Fruit fly (Drosophila melanogaster) whole organism, embryonic: ENCODE data around the gene uif.

Experiments
- Antp ChIP-seq: fragments of 200-800 bp; sonication (Bioruptor generic); optimal IDR thresholded peaks from 3 replicates; lab custom pipeline; 2016; ENCODE audit warnings: missing biosample characterization, missing genetic modification characterization
- Atf3 ChIP-seq: fragments of 200-800 bp; sonication (Bioruptor generic); optimal IDR thresholded peaks from 3 replicates; lab custom pipeline; 2016; ENCODE audit warnings: missing biosample characterization, missing genetic modification characterization
- CG10209 ChIP-seq: fragments of 200-800 bp; sonication (Bioruptor generic); optimal IDR thresholded peaks from 3 replicates; lab custom pipeline; 2017; ENCODE audit warnings: missing biosample characterization, mild to moderate bottlenecking, missing genetic modification characterization, missing genetic modification reagents
- CG10462 ChIP-seq: fragments of 200-800 bp; sonication (Bioruptor generic); optimal IDR thresholded peaks from 2 replicates; lab custom pipeline; 2016; ENCODE audit warnings: missing biosample characterization, missing genetic modification characterization
- CG11085 ChIP-seq: fragments of 200-800 bp; sonication (Bioruptor generic); IDR thresholded peaks from 2 replicates; pipeline ENCODE4 v1.3.6; 2022; ENCODE audit warnings: missing biosample characterization, missing genetic modification characterization
- CG11696 ChIP-seq: fragments of 200-800 bp; sonication (Bioruptor generic); IDR thresholded peaks from 2 replicates; pipeline ENCODE4 v1.3.6; 2022; ENCODE audit warnings: missing biosample characterization, missing genetic modification characterization
- CG11723 ChIP-seq: fragments of 200-800 bp; sonication (Bioruptor generic); optimal IDR thresholded peaks from 2 replicates; lab custom pipeline; 2017; ENCODE audit warnings: missing biosample characterization, mild to moderate bottlenecking, missing genetic modification characterization
- CG1233 ChIP-seq: fragments of 200-800 bp; sonication (Bioruptor generic); optimal IDR thresholded peaks from 4 replicates; lab custom pipeline; 2018; ENCODE audit warnings: missing biosample characterization, mild to moderate bottlenecking, missing genetic modification characterization
- CG13624 ChIP-seq: fragments of 200-800 bp; sonication (Bioruptor generic); optimal IDR thresholded peaks from 2 replicates; lab custom pipeline; 2016; ENCODE audit warnings: missing biosample characterization, missing genetic modification characterization
- CG13775 ChIP-seq: fragments of 200-800 bp; sonication (Bioruptor generic); optimal IDR thresholded peaks from 3 replicates; lab custom pipeline; 2017; ENCODE audit warnings: missing biosample characterization, mild to moderate bottlenecking, missing genetic modification characterization
- CG14014 ChIP-seq: fragments of 200-800 bp; sonication (Bioruptor generic); IDR thresholded peaks from 2 replicates; pipeline ENCODE4 v1.3.6; 2022; ENCODE audit warnings: missing biosample characterization, missing genetic modification characterization
- CG15479 ChIP-seq: fragments of 200-800 bp; sonication (Bioruptor generic); optimal IDR thresholded peaks from 3 replicates; lab custom pipeline; 2019; ENCODE audit warnings: missing biosample characterization, mild to moderate bottlenecking, missing genetic modification characterization, moderate library complexity
- CG17912 ChIP-seq: fragments of 200-800 bp; sonication (Bioruptor generic); optimal IDR thresholded peaks from 2 replicates; lab custom pipeline; 2018; ENCODE audit warnings: missing biosample characterization, mild to moderate bottlenecking, missing genetic modification characterization
- CG18476 ChIP-seq: fragments of 200-800 bp; sonication (Bioruptor generic); optimal IDR thresholded peaks from 2 replicates; lab custom pipeline; 2016; ENCODE audit warnings: missing biosample characterization, mild to moderate bottlenecking, missing genetic modification characterization
- CG2120 ChIP-seq: fragments of 200-800 bp; sonication (Bioruptor generic); optimal IDR thresholded peaks from 3 replicates; lab custom pipeline; 2016; ENCODE audit warnings: missing biosample characterization, missing genetic modification characterization
- CG2129 ChIP-seq: fragments of 200-800 bp; sonication (Bioruptor generic); IDR thresholded peaks from 2 replicates; pipeline ENCODE4 v1.3.6; 2022; ENCODE audit warnings: missing biosample characterization, missing genetic modification characterization; ENCODE audit not compliant: partially characterized antibody
- CG2199 ChIP-seq: fragments of 200-800 bp; sonication (Bioruptor generic); IDR thresholded peaks from 3 replicates; pipeline ENCODE4 v1.3.6; 2022; ENCODE audit warnings: missing biosample characterization, missing genetic modification characterization
- CG30020 ChIP-seq: fragments of 200-800 bp; optimal IDR thresholded peaks from 2 replicates; lab custom pipeline; 2019; ENCODE audit warnings: missing biosample characterization, mild to moderate bottlenecking, missing genetic modification characterization, moderate library complexity
- CG31441 ChIP-seq: fragments of 200-800 bp; sonication (Bioruptor generic); IDR thresholded peaks from 2 replicates; pipeline ENCODE4 v1.3.6; 2022; ENCODE audit warnings: missing biosample characterization, missing genetic modification characterization
- CG34376 ChIP-seq: fragments of 200-800 bp; sonication (Bioruptor generic); optimal IDR thresholded peaks from 2 replicates; lab custom pipeline; 2018; ENCODE audit warnings: missing biosample characterization, mild to moderate bottlenecking, missing genetic modification characterization
- CG4360 ChIP-seq: fragments of 200-800 bp; sonication (Bioruptor generic); IDR thresholded peaks from 2 replicates; pipeline ENCODE4 v1.3.6; 2022; ENCODE audit warnings: missing biosample characterization, missing genetic modification characterization
- CG4730 ChIP-seq: fragments of 200-800 bp; sonication (Bioruptor generic); IDR thresholded peaks from 2 replicates; pipeline ENCODE4 v1.3.6; 2022; ENCODE audit warnings: missing biosample characterization, missing genetic modification characterization
- CG5245 ChIP-seq: fragments of 200-800 bp; sonication (Bioruptor generic); optimal IDR thresholded peaks from 3 replicates; lab custom pipeline; 2016; ENCODE audit warnings: missing biosample characterization, missing genetic modification characterization
- CG6765 ChIP-seq: fragments of 200-800 bp; sonication (Bioruptor generic); optimal IDR thresholded peaks from 3 replicates; lab custom pipeline; 2017; ENCODE audit warnings: missing biosample characterization, mild to moderate bottlenecking, missing genetic modification characterization
- CG7372 ChIP-seq: fragments of 200-800 bp; sonication (Bioruptor generic); IDR thresholded peaks from 2 replicates; pipeline ENCODE4 v1.3.6; 2022; ENCODE audit warnings: missing biosample characterization, missing genetic modification characterization
- CG8388 ChIP-seq: fragments of 200-800 bp; sonication (Bioruptor generic); optimal IDR thresholded peaks from 2 replicates; lab custom pipeline; 2019; ENCODE audit warnings: missing biosample characterization, mild to moderate bottlenecking, missing genetic modification characterization, moderate library complexity
- D19A ChIP-seq: fragments of 200-800 bp; optimal IDR thresholded peaks from 3 replicates; lab custom pipeline; 2019; ENCODE audit warnings: missing biosample characterization, mild to moderate bottlenecking, missing genetic modification characterization, moderate library complexity
- Fer1 ChIP-seq: fragments of 200-800 bp; sonication (Bioruptor generic); optimal IDR thresholded peaks from 2 replicates; lab custom pipeline; 2017; ENCODE audit warnings: missing biosample characterization, mild to moderate bottlenecking, missing genetic modification characterization
- Gug ChIP-seq: fragments of 200-800 bp; sonication (Bioruptor generic); IDR thresholded peaks from 4 replicates; pipeline ENCODE4 v1.3.6; 2022; ENCODE audit warnings: missing biosample characterization, missing genetic modification characterization
- Hr51 ChIP-seq, 2 experiments: fragments of 200-800 bp; sonication (Bioruptor generic); optimal IDR thresholded peaks; 2 replicates in 1 of 2; 3 replicates in 1 of 2; lab custom pipeline; 2016 to 2018; ENCODE audit warnings: missing biosample characterization in 2 of 2, missing genetic modification characterization in 2 of 2, mild to moderate bottlenecking in 1 of 2, moderate library complexity in 1 of 2
- Jarid2 ChIP-seq: fragments of 200-800 bp; sonication (Bioruptor generic); optimal IDR thresholded peaks from 3 replicates; lab custom pipeline; 2017; ENCODE audit warnings: mild to moderate bottlenecking, missing biosample characterization, missing genetic modification reagents, missing genetic modification characterization
- MESR4 ChIP-seq: fragments of 200-800 bp; sonication (Bioruptor generic); optimal IDR thresholded peaks from 2 replicates; lab custom pipeline; 2018; ENCODE audit warnings: missing biosample characterization, mild to moderate bottlenecking, missing genetic modification characterization, moderate library complexity
- TFAM ChIP-seq: fragments of 200-800 bp; sonication (Bioruptor generic); optimal IDR thresholded peaks from 2 replicates; lab custom pipeline; 2017; ENCODE audit warnings: missing biosample characterization, missing genetic modification characterization, inconsistent platforms
- Trl ChIP-seq, 3 experiments: fragments of >200 bp in 2 of 3; fragments of 200-800 bp in 1 of 3; sonication (Bioruptor generic) in 1 of 3; optimal IDR thresholded peaks; 2 replicates in 1 of 3; 3 replicates in 2 of 3; lab custom pipeline; 2016 to 2017; ENCODE audit warnings: missing biosample characterization in 1 of 3, missing genetic modification characterization in 1 of 3
- ash1 ChIP-seq: fragments of 200-800 bp; sonication (Bioruptor generic); optimal IDR thresholded peaks from 2 replicates; lab custom pipeline; 2018; ENCODE audit warnings: missing biosample characterization, mild to moderate bottlenecking, missing genetic modification characterization
- chinmo ChIP-seq: fragments of 200-800 bp; sonication (Bioruptor generic); IDR thresholded peaks from 4 replicates; pipeline ENCODE4 v1.3.6; 2022; ENCODE audit warnings: missing biosample characterization, missing genetic modification characterization; ENCODE audit not compliant: partially characterized antibody
- ci ChIP-seq: fragments of 200-800 bp; sonication (Bioruptor generic); IDR thresholded peaks from 3 replicates; pipeline ENCODE4 v1.3.6; 2022; ENCODE audit warnings: missing biosample characterization, missing genetic modification characterization
- ewg ChIP-seq: fragments of 200-800 bp; sonication (Bioruptor generic); optimal IDR thresholded peaks from 3 replicates; lab custom pipeline; 2017; ENCODE audit warnings: mild to moderate bottlenecking, missing biosample characterization, missing genetic modification reagents, missing genetic modification characterization
- gcm2 ChIP-seq: fragments of 200-800 bp; sonication (Bioruptor generic); optimal IDR thresholded peaks from 2 replicates; lab custom pipeline; 2016; ENCODE audit warnings: missing biosample characterization, missing genetic modification characterization
- ham ChIP-seq: fragments of 200-800 bp; sonication (Bioruptor generic); IDR thresholded peaks from 2 replicates; pipeline ENCODE4 v1.3.6; 2022; ENCODE audit warnings: missing biosample characterization, missing genetic modification characterization
- hth ChIP-seq: fragments of >200 bp; optimal IDR thresholded peaks from 2 replicates; lab custom pipeline; 2017; ENCODE audit warnings: inconsistent platforms
- inv ChIP-seq: fragments of 200-800 bp; sonication (Bioruptor generic); IDR thresholded peaks from 2 replicates; pipeline ENCODE4 v1.3.6; 2022; ENCODE audit warnings: missing biosample characterization, missing genetic modification characterization; ENCODE audit not compliant: partially characterized antibody
- jing ChIP-seq: fragments of 200-800 bp; sonication (Bioruptor generic); optimal IDR thresholded peaks from 2 replicates; lab custom pipeline; 2018; ENCODE audit warnings: missing biosample characterization, mild to moderate bottlenecking, missing genetic modification characterization
- luna ChIP-seq: fragments of 200-800 bp; sonication (Bioruptor generic); optimal IDR thresholded peaks from 2 replicates; lab custom pipeline; 2016; ENCODE audit warnings: missing biosample characterization, missing genetic modification characterization
- org-1 ChIP-seq: fragments of 200-800 bp; sonication (Bioruptor generic); optimal IDR thresholded peaks from 2 replicates; lab custom pipeline; 2017; ENCODE audit warnings: missing biosample characterization, missing genetic modification characterization
- pzg ChIP-seq: fragments of 200-800 bp; sonication (Bioruptor generic); optimal IDR thresholded peaks from 3 replicates; lab custom pipeline; 2018; ENCODE audit warnings: missing biosample characterization, mild to moderate bottlenecking, missing genetic modification characterization, moderate library complexity
- sens ChIP-seq: fragments of 200-800 bp; sonication (Bioruptor generic); peaks from one replicate; lab custom pipeline; 2016; ENCODE audit warnings: missing biosample characterization, missing genetic modification characterization
- sim ChIP-seq: fragments of 200-800 bp; sonication (Bioruptor generic); IDR thresholded peaks from 2 replicates; pipeline ENCODE4 v1.3.6; 2022; ENCODE audit warnings: missing biosample characterization, missing genetic modification characterization
- trh ChIP-seq: fragments of 200-800 bp; sonication (Bioruptor generic); optimal IDR thresholded peaks from 2 replicates; lab custom pipeline; 2016; ENCODE audit warnings: missing biosample characterization, missing genetic modification characterization
- zen ChIP-seq: fragments of 200-800 bp; sonication (Bioruptor generic); optimal IDR thresholded peaks from 3 replicates; lab custom pipeline; 2018; ENCODE audit warnings: missing biosample characterization, mild to moderate bottlenecking, missing genetic modification characterization, moderate library complexity

uif gene

dm6 chr2L:7010513-7010912 lies 354 bp upstream of the uif start (continued):
- no peak for TF ChIP-seq Hr51 (GFP tag; optimal IDR thresholded peaks at IDR 0.05; lab: Kevin White, UChicago)
- TF ChIP-seq CG30020 (tag; lab: Kevin White, UChicago), result no peak
- TF ChIP-seq CG13624, result no peak
- TF ChIP-seq TFAM (GFP tag; lab: Kevin White, UChicago), result no peak
- no peak for TF ChIP-seq hth (lab: Kevin White, UChicago)
- no peak for TF ChIP-seq CG6765 (GFP tag; lab: Kevin White, UChicago)
- no peak for TF ChIP-seq CG8388 (GFP tag; lab: Kevin White, UChicago)
- no peak for TF ChIP-seq Atf3 (GFP tag; lab: Kevin White, UChicago)
- peak; percentile 18 for TF ChIP-seq CG15479
- peak; percentile 68 for TF ChIP-seq zen (tag; lab: Kevin White, UChicago)
- no peak for TF ChIP-seq CG18476 (GFP tag; lab: Kevin White, UChicago)

- TF ChIP-seq Jarid2 (GFP tag; lab: Kevin White, UChicago) (no peak), inv (GFP tag; lab: Robert Waterston, UW) (no peak), ci (GFP tag; lab: Robert Waterston, UW) (0 out of 3 replicates have a peak, but pooled peaks have one; percentile 22), CG13775 (GFP tag; lab: Kevin White, UChicago) (no peak), CG2129 (GFP tag; lab: Robert Waterston, UW) (no peak), ham (GFP tag; lab: Robert Waterston, UW) (no peak), CG1233 (GFP tag; lab: Kevin White, UChicago) (no peak), CG31441 (GFP tag; lab: Robert Waterston, UW) (no peak), trh (GFP tag; lab: Kevin White, UChicago) (no peak), Gug (GFP tag; lab: Robert Waterston, UW) (no peak), CG17912 (no peak), sim (GFP tag; lab: Robert Waterston, UW) (no peak), pzg (GFP tag; lab: Kevin White, UChicago) (no peak), CG11723 (GFP tag; lab: Kevin White, UChicago) (no peak), Antp (GFP tag; lab: Kevin White, UChicago) (no peak), D19A (tag; lab: Kevin White, UChicago) (no peak), CG4360 (peak; percentile 74), CG2199 (0 out of 3 replicates have a peak, but pooled peaks have one; percentile 80), ewg (GFP tag; lab: Kevin White, UChicago) (no peak), org-1 (GFP tag; lab: Kevin White, UChicago) (no peak), Fer1 (GFP tag; lab: Kevin White, UChicago) (no peak), CG2120 (GFP tag; lab: Kevin White, UChicago) (no peak), CG10462 (GFP tag; lab: Kevin White, UChicago) (no peak), CG7372 (GFP tag; lab: Robert Waterston, UW) (no peak), Trl (optimal IDR thresholded peaks at IDR 0.05; lab: Kevin White, UChicago) (no peak), Trl (GFP tag; optimal IDR thresholded peaks at IDR 0.05; lab: Kevin White, UChicago) (no peak), MESR4 (GFP tag; lab: Kevin White, UChicago) (no peak), CG14014 (GFP tag; lab: Robert Waterston, UW) (no peak), luna (GFP tag; lab: Kevin White, UChicago) (no peak), CG4730 (GFP tag; lab: Robert Waterston, UW) (no peak), sens (GFP tag; lab: Kevin White, UChicago) (peak; percentile 44), chinmo (GFP tag; lab: Robert Waterston, UW) (0 out of 4 replicates have a peak, but pooled peaks have one; percentile 37), CG34376 (no peak), CG11696 (GFP tag; lab: Robert Waterston, UW) (no peak), ash1 (no peak), CG5245 (no peak), gcm2 (GFP tag; lab: Kevin White, UChicago) (no peak), CG10209 (GFP tag; lab: Kevin White, UChicago) (no peak), jing (GFP tag; lab: Kevin White, UChicago) (no peak), CG11085 (no peak)
These were observed 2.6 kb downstream of the uif start for dm6 chr2L:7007564-7007963.
